Fruit fly (Drosophila melanogaster) whole organism, embryonic: Measurements from ENCODE around the gene CG32388.
A peak's percentile ranks its signal among the peaks of the same experiment; 100 is the strongest.

ENCODE experiments used
- Atf6 ChIP-seq: fragments of 200-800 bp; sonication (Bioruptor generic); IDR thresholded peaks from 2 replicates; pipeline ENCODE4 v1.3.6; 2022; ENCODE audit warnings: missing biosample characterization, missing genetic modification characterization
- Blimp-1 ChIP-seq: fragments of 200-800 bp; sonication (Bioruptor generic); optimal IDR thresholded peaks from 3 replicates; lab custom pipeline; 2018; ENCODE audit warnings: missing biosample characterization, missing genetic modification characterization, mild to moderate bottlenecking, moderate library complexity, missing genetic modification reagents
- CG10462 ChIP-seq: fragments of 200-800 bp; sonication (Bioruptor generic); optimal IDR thresholded peaks from 2 replicates; lab custom pipeline; 2016; ENCODE audit warnings: missing biosample characterization, missing genetic modification characterization
- CG11398 ChIP-seq: fragments of 200-800 bp; sonication (Bioruptor generic); optimal IDR thresholded peaks from 2 replicates; lab custom pipeline; 2016; ENCODE audit warnings: missing biosample characterization, missing genetic modification characterization
- CG12219 ChIP-seq: fragments of 200-800 bp; sonication (Bioruptor generic); optimal IDR thresholded peaks from 3 replicates; lab custom pipeline; 2018; ENCODE audit warnings: missing biosample characterization, mild to moderate bottlenecking, missing genetic modification characterization
- CG12299 ChIP-seq: fragments of 200-800 bp; sonication (Bioruptor generic); optimal IDR thresholded peaks from 2 replicates; lab custom pipeline; 2018; ENCODE audit warnings: missing biosample characterization, mild to moderate bottlenecking, missing genetic modification characterization
- CG13775 ChIP-seq: fragments of 200-800 bp; sonication (Bioruptor generic); optimal IDR thresholded peaks from 3 replicates; lab custom pipeline; 2017; ENCODE audit warnings: missing biosample characterization, mild to moderate bottlenecking, missing genetic modification characterization
- CG14014 ChIP-seq: fragments of 200-800 bp; sonication (Bioruptor generic); IDR thresholded peaks from 2 replicates; pipeline ENCODE4 v1.3.6; 2022; ENCODE audit warnings: missing biosample characterization, missing genetic modification characterization
- CG30020 ChIP-seq: fragments of 200-800 bp; optimal IDR thresholded peaks from 2 replicates; lab custom pipeline; 2019; ENCODE audit warnings: missing biosample characterization, mild to moderate bottlenecking, missing genetic modification characterization, moderate library complexity
- CG3065 ChIP-seq: fragments of 200-800 bp; sonication (Bioruptor generic); optimal IDR thresholded peaks from 2 replicates; lab custom pipeline; 2016; ENCODE audit warnings: missing biosample characterization, missing genetic modification characterization
- CG32772 ChIP-seq: fragments of 200-800 bp; sonication (Bioruptor generic); IDR thresholded peaks from 2 replicates; pipeline ENCODE4 v1.3.6; 2022; ENCODE audit warnings: missing biosample characterization, missing genetic modification characterization
- CG33213 ChIP-seq: fragments of 200-800 bp; sonication (Bioruptor generic); optimal IDR thresholded peaks from 3 replicates; lab custom pipeline; 2016; ENCODE audit warnings: missing biosample characterization, missing genetic modification characterization
- CG34224 ChIP-seq: fragments of 200-800 bp; sonication (Bioruptor generic); IDR thresholded peaks from 3 replicates; pipeline ENCODE4 v1.3.6; 2022; ENCODE audit warnings: missing biosample characterization, missing genetic modification characterization; ENCODE audit not compliant: partially characterized antibody
- CG3995 ChIP-seq: fragments of 200-800 bp; sonication (Bioruptor generic); optimal IDR thresholded peaks from 3 replicates; lab custom pipeline; 2016; ENCODE audit warnings: missing biosample characterization, missing genetic modification characterization
- CG6272 ChIP-seq: fragments of 200-800 bp; sonication (Bioruptor generic); IDR thresholded peaks from 2 replicates; pipeline ENCODE4 v1.3.6; 2022; ENCODE audit warnings: missing biosample characterization, missing genetic modification characterization
- CG6689 ChIP-seq: fragments of 200-800 bp; sonication (Bioruptor generic); IDR thresholded peaks from 2 replicates; pipeline ENCODE4 v1.3.6; 2022; ENCODE audit warnings: missing biosample characterization, missing genetic modification characterization
- CG9876 ChIP-seq: fragments of 200-800 bp; sonication (Bioruptor generic); optimal IDR thresholded peaks from 2 replicates; lab custom pipeline; 2016; ENCODE audit warnings: missing biosample characterization, missing genetic modification characterization
- CG9932 ChIP-seq: fragments of 200-800 bp; sonication (Bioruptor generic); IDR thresholded peaks from 2 replicates; pipeline ENCODE4 v1.3.6; 2022; ENCODE audit warnings: missing biosample characterization, missing genetic modification characterization
- Dip2 ChIP-seq: fragments of 200-800 bp; sonication (Bioruptor generic); IDR thresholded peaks from 2 replicates; pipeline ENCODE4 v1.3.6; 2022; ENCODE audit warnings: missing biosample characterization, missing genetic modification characterization
- Fer2 ChIP-seq: fragments of 200-800 bp; sonication (Bioruptor generic); optimal IDR thresholded peaks from 2 replicates; lab custom pipeline; 2018; ENCODE audit warnings: missing biosample characterization, mild to moderate bottlenecking, missing genetic modification characterization, moderate library complexity
- HmgZ ChIP-seq: fragments of 200-800 bp; sonication (Bioruptor generic); optimal IDR thresholded peaks from 2 replicates; lab custom pipeline; 2018; ENCODE audit warnings: missing biosample characterization, mild to moderate bottlenecking, missing genetic modification characterization
- Hr51 ChIP-seq, 2 experiments: fragments of 200-800 bp; sonication (Bioruptor generic); optimal IDR thresholded peaks; 2 replicates in 1 of 2; 3 replicates in 1 of 2; lab custom pipeline; 2016 to 2018; ENCODE audit warnings: missing biosample characterization in 2 of 2, missing genetic modification characterization in 2 of 2, mild to moderate bottlenecking in 1 of 2, moderate library complexity in 1 of 2
- NK7.1 ChIP-seq: fragments of 200-800 bp; sonication (Bioruptor generic); optimal IDR thresholded peaks from 3 replicates; lab custom pipeline; 2016; ENCODE audit warnings: missing biosample characterization, missing genetic modification characterization
- Optix ChIP-seq: fragments of 200-800 bp; sonication (Bioruptor generic); IDR thresholded peaks from 3 replicates; pipeline ENCODE4 v1.3.6; 2022; ENCODE audit warnings: missing biosample characterization, missing genetic modification characterization
- YL-1 ChIP-seq: fragments of 200-800 bp; sonication (Bioruptor generic); optimal IDR thresholded peaks from 3 replicates; lab custom pipeline; 2017; ENCODE audit warnings: missing biosample characterization, mild to moderate bottlenecking, missing genetic modification characterization
- amos ChIP-seq: fragments of 200-800 bp; sonication (Bioruptor generic); IDR thresholded peaks from 2 replicates; pipeline ENCODE4 v1.3.6; 2022; ENCODE audit warnings: missing biosample characterization, missing genetic modification characterization; ENCODE audit not compliant: partially characterized antibody
- ap ChIP-seq: fragments of 200-800 bp; sonication (Bioruptor generic); IDR thresholded peaks from 2 replicates; pipeline ENCODE4 v1.3.6; 2022; ENCODE audit warnings: missing biosample characterization, missing genetic modification characterization
- az2 ChIP-seq: fragments of 200-800 bp; sonication (Bioruptor generic); optimal IDR thresholded peaks from 3 replicates; lab custom pipeline; 2016; ENCODE audit warnings: missing biosample characterization, missing genetic modification characterization
- cad ChIP-seq: fragments of >200 bp; optimal IDR thresholded peaks from 2 replicates; lab custom pipeline; 2017; ENCODE audit warnings: missing biosample characterization, missing genetic modification characterization
- chif ChIP-seq, 2 experiments: fragments of 200-800 bp; sonication (Bioruptor generic); optimal IDR thresholded peaks; 3 replicates each; lab custom pipeline; 2016; ENCODE audit warnings: missing biosample characterization in 2 of 2, missing genetic modification characterization in 2 of 2
- corto ChIP-seq: fragments of 200-800 bp; sonication (Bioruptor generic); optimal IDR thresholded peaks from 2 replicates; lab custom pipeline; 2016; ENCODE audit warnings: missing biosample characterization, mild to moderate bottlenecking, missing genetic modification characterization, moderate library complexity
- crol ChIP-seq: fragments of 200-800 bp; sonication (Bioruptor generic); IDR thresholded peaks from 2 replicates; pipeline ENCODE4 v1.3.6; 2022; ENCODE audit warnings: missing biosample characterization, missing genetic modification characterization
- dan ChIP-seq: fragments of 200-800 bp; sonication (Bioruptor generic); IDR thresholded peaks from 2 replicates; pipeline ENCODE4 v1.3.6; 2022; ENCODE audit warnings: missing biosample characterization, missing genetic modification characterization
- dm ChIP-seq: fragments of 200-800 bp; sonication (Bioruptor generic); optimal IDR thresholded peaks from 3 replicates; lab custom pipeline; 2016; ENCODE audit warnings: missing biosample characterization, missing genetic modification characterization
- eyg ChIP-seq: fragments of 200-800 bp; sonication (Bioruptor generic); optimal IDR thresholded peaks from 3 replicates; lab custom pipeline; 2016; ENCODE audit warnings: missing biosample characterization, missing genetic modification characterization
- fru ChIP-seq: fragments of >200 bp; optimal IDR thresholded peaks from 2 replicates; lab custom pipeline; 2017
- fu2 ChIP-seq: fragments of 200-800 bp; sonication (Bioruptor generic); optimal IDR thresholded peaks from 2 replicates; lab custom pipeline; 2016; ENCODE audit warnings: missing biosample characterization, missing genetic modification characterization
- gem ChIP-seq: fragments of 200-800 bp; sonication (Bioruptor generic); optimal IDR thresholded peaks from 2 replicates; lab custom pipeline; 2019; ENCODE audit warnings: missing biosample characterization, mild to moderate bottlenecking, missing genetic modification characterization, moderate library complexity
- hth ChIP-seq: fragments of >200 bp; optimal IDR thresholded peaks from 2 replicates; lab custom pipeline; 2017; ENCODE audit warnings: inconsistent platforms
- ind ChIP-seq: fragments of 200-800 bp; sonication (Bioruptor generic); optimal IDR thresholded peaks from 3 replicates; lab custom pipeline; 2016; ENCODE audit warnings: missing biosample characterization, missing genetic modification characterization
- jigr1 ChIP-seq: fragments of 200-800 bp; sonication (Bioruptor generic); IDR thresholded peaks from 3 replicates; pipeline ENCODE4 v1.3.6; 2022; ENCODE audit warnings: missing biosample characterization, missing genetic modification characterization
- nom ChIP-seq: fragments of 200-800 bp; sonication (Bioruptor generic); optimal IDR thresholded peaks from 2 replicates; lab custom pipeline; 2017; ENCODE audit warnings: missing biosample characterization, missing genetic modification characterization, mild to moderate bottlenecking, moderate library complexity, missing genetic modification reagents
- pita ChIP-seq: fragments of 200-800 bp; sonication (Bioruptor generic); optimal IDR thresholded peaks from 2 replicates; lab custom pipeline; 2017; ENCODE audit warnings: missing biosample characterization, mild to moderate bottlenecking, missing genetic modification characterization
- pzg ChIP-seq: fragments of 200-800 bp; sonication (Bioruptor generic); optimal IDR thresholded peaks from 3 replicates; lab custom pipeline; 2018; ENCODE audit warnings: missing biosample characterization, mild to moderate bottlenecking, missing genetic modification characterization, moderate library complexity
- ranshi ChIP-seq: fragments of 200-800 bp; sonication (Bioruptor generic); IDR thresholded peaks from 2 replicates; pipeline ENCODE4 v1.3.6; 2022; ENCODE audit warnings: missing biosample characterization, missing genetic modification characterization
- repo ChIP-seq: fragments of 200-800 bp; sonication (Bioruptor generic); optimal IDR thresholded peaks from 2 replicates; lab custom pipeline; 2016; ENCODE audit warnings: missing biosample characterization, missing genetic modification characterization
- seq ChIP-seq: fragments of 200-800 bp; sonication (Bioruptor generic); IDR thresholded peaks from 2 replicates; pipeline ENCODE4 v1.3.6; 2022; ENCODE audit warnings: missing biosample characterization, missing genetic modification characterization
- sima ChIP-seq: fragments of 200-800 bp; sonication (Bioruptor generic); optimal IDR thresholded peaks from 2 replicates; lab custom pipeline; 2016; ENCODE audit warnings: missing biosample characterization, missing genetic modification characterization
- tup ChIP-seq: fragments of 200-800 bp; sonication (Bioruptor generic); optimal IDR thresholded peaks from 2 replicates; lab custom pipeline; 2016; ENCODE audit warnings: missing biosample characterization, mild to moderate bottlenecking, missing genetic modification characterization, moderate library complexity

Gene CG32388

DNA sequence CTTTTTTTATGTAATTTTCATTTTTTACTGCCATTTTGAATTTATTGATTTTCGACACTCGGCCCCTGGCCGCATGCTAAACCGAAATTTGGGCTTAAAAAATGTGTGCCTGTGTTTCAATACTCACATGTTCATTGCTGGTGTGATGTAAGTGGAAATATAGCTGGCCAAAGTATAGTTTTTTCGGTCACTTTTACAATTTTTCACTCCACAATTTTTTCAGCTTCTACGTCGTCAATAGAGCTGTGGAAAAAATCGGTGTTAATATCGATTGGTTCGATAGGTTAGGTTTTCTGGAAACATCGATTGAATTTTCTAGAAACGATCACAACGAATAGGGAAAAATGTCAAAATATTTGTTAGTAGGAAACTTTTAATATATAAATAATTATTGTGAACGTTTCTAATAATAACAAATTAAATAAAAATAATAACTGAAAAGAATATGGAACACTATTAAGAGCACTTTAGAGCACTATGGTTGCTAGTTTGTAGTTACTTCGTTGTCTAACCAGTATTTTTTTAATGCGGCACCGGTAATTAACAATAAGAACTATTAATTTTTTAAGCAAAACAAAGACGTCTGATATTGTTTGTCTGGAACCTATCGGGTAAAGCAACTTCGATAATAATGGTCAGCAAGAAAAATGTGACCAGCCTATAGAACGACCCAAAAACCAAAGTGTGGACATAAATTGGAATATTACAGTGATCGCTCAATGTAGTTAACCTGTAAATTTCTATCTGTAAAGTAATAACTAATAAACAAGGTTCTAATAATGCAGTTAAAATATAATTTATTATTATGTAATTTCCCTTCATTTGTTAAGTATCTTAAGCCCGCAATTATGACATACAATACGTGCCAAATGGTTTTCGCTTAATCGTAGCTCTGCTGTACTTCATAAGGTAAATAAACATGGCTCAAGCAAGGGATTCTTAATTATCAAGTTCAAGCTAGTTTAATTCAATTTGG lies 28.8 kb downstream of the CG32388 start, which contains the start of the genes CG10077 and CG9948 (continued):
- TF ChIP-seq YL-1 (GFP tag; lab: Kevin White, UChicago) (peak; percentile 87), az2 (GFP tag; lab: Kevin White, UChicago) (peak; percentile 90), seq (GFP tag; lab: Robert Waterston, UW) (peak; percentile 79), Hr51 (GFP tag; optimal IDR thresholded peaks at IDR 0.05; lab: Kevin White, UChicago) (peak; percentile 55 to 90), Fer2 (tag; lab: Kevin White, UChicago) (peak; percentile 81), CG32772 (peak; percentile 81), CG12219 (GFP tag; lab: Kevin White, UChicago) (peak; percentile 87), fru (lab: Kevin White, UChicago) (no peak), CG11398 (GFP tag; lab: Kevin White, UChicago) (no peak), sima (GFP tag; lab: Kevin White, UChicago) (no peak), hth (lab: Kevin White, UChicago) (no peak), Blimp-1 (GFP tag; lab: Kevin White, UChicago) (peak; percentile 85), chif (GFP tag; optimal IDR thresholded peaks at IDR 0.05; lab: Kevin White, UChicago) (peak; percentile 32 to 77), CG34224 (peak; percentile 83; the same call in 2 of the 3 replicates), eyg (GFP tag; lab: Kevin White, UChicago) (no peak), gem (tag; lab: Kevin White, UChicago) (peak; percentile 95), dan (no peak; the same call in 1 of the 2 replicates), crol (GFP tag; lab: Robert Waterston, UW) (no peak), tup (GFP tag; lab: Kevin White, UChicago) (peak; percentile 60), NK7.1 (GFP tag; lab: Kevin White, UChicago) (no peak), CG6689 (GFP tag; lab: Robert Waterston, UW) (peak; percentile 90), corto (GFP tag; lab: Kevin White, UChicago) (peak; percentile 86), CG13775 (GFP tag; lab: Kevin White, UChicago) (peak; percentile 85), jigr1 (GFP tag; lab: Robert Waterston, UW) (peak; percentile 74; the same call in 1 of the 3 replicates), CG3065 (GFP tag; lab: Kevin White, UChicago) (peak; percentile 63), fu2 (peak; percentile 34), HmgZ (peak; percentile 92), CG12299 (tag; lab: Kevin White, UChicago) (peak; percentile 86), CG33213 (peak; percentile 11), nom (GFP tag; lab: Kevin White, UChicago) (peak; percentile 83), CG30020 (tag; lab: Kevin White, UChicago) (peak; percentile 75), amos (GFP tag; lab: Robert Waterston, UW) (peak; percentile 83), cad (GFP tag; lab: Kevin White, UChicago) (no peak), ranshi (GFP tag; lab: Robert Waterston, UW) (peak; percentile 91), repo (GFP tag; lab: Kevin White, UChicago) (peak; percentile 16), CG6272 (GFP tag; lab: Robert Waterston, UW) (peak; percentile 76), pzg (GFP tag; lab: Kevin White, UChicago) (peak; percentile 49), CG3995 (GFP tag; lab: Kevin White, UChicago) (peak; percentile 38), dm (GFP tag; lab: Kevin White, UChicago) (peak; percentile 27), Dip2 (no peak), CG14014 (GFP tag; lab: Robert Waterston, UW) (peak; percentile 94), ap (GFP tag; lab: Robert Waterston, UW) (peak; percentile 90), CG9876 (no peak), Optix (peak; percentile 74; the same call in 2 of the 3 replicates), CG10462 (peak; percentile 77), ind (peak; percentile 89), Atf6 (GFP tag; lab: Robert Waterston, UW) (peak; percentile 93), CG9932 (GFP tag; lab: Robert Waterston, UW) (peak; percentile 93), pita (GFP tag; lab: Kevin White, UChicago) (no peak)
